Fruit fly (Drosophila melanogaster): Measurements from ENCODE around the gene btn.

DNA sequence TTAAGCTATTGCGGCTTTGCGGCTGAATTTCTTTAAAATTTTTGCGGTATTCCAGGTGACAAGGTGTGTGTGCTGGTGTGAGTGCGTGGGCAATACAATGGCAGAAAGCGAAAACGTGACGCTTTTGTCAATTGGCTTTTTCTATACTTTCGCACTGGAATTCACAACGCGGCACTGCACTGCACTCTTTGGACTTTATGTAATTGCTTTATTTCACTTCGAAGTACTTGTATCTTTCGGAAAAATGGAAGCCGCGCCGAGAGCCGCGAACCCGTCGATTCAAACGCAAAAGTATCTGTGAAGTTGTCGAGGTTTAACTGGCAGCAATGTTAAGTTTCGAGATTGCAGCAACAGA, 39.9 kb upstream of the btn start:
- no peak for TF ChIP-seq Clk (GFP tag; optimal IDR thresholded peaks at IDR 0.05)
- TF ChIP-seq bab1 (GFP tag; optimal IDR thresholded peaks at IDR 0.05): no peak
- no peak for TF ChIP-seq Crg-1 (GFP tag; optimal IDR thresholded peaks at IDR 0.05)
- no peak for TF ChIP-seq Hr96 (GFP tag; optimal IDR thresholded peaks at IDR 0.05)
- no peak for TF ChIP-seq CG14711 (tag; optimal IDR thresholded peaks at IDR 0.05)
- no peak for TF ChIP-seq CG11617 (GFP tag; optimal IDR thresholded peaks at IDR 0.05)
- no peak for TF ChIP-seq ovo (GFP tag; optimal IDR thresholded peaks at IDR 0.05)
